Fruit fly (Drosophila melanogaster): ENCODE data around the gene CG10591.
A peak's percentile ranks its signal among the peaks of the same experiment; 100 is the strongest.

CG10591 gene

dm6 chr3L:5554377-5554776, 45.1 kb downstream of the CG10591 start (continued):
- TF ChIP-seq CG17186 (GFP tag; optimal IDR thresholded peaks at IDR 0.05) (no peak), Hsf (GFP tag; optimal IDR thresholded peaks at IDR 0.05) (peak; percentile 14), CG2712 (tag; optimal IDR thresholded peaks at IDR 0.05) (peak; percentile 55), Xbp1 (GFP tag; optimal IDR thresholded peaks at IDR 0.05) (peak; percentile 50), CG3726 (GFP tag; IDR thresholded peaks at IDR 0.05) (no peak), Abd-B (GFP tag; optimal IDR thresholded peaks at IDR 0.05) (peak; percentile 65), org-1 (GFP tag; optimal IDR thresholded peaks at IDR 0.05) (no peak), Six4 (GFP tag; optimal IDR thresholded peaks at IDR 0.05) (no peak), CG8944 (GFP tag; optimal IDR thresholded peaks at IDR 0.05) (no peak), sob (GFP tag; IDR thresholded peaks at IDR 0.05) (peak; percentile 78), CG3163 (GFP tag; optimal IDR thresholded peaks at IDR 0.05) (no peak), CG2889 (GFP tag; IDR thresholded peaks at IDR 0.05) (0 out of 3 replicates have a peak, but pooled peaks have one; percentile 5), maf-S (GFP tag; optimal IDR thresholded peaks at IDR 0.05) (no peak), Mad (GFP tag; optimal IDR thresholded peaks at IDR 0.05) (no peak), sisA (GFP tag; IDR thresholded peaks at IDR 0.05) (no peak; the same call in 1 of the 2 replicates), Rx (GFP tag; IDR thresholded peaks at IDR 0.05) (no peak), exex (tag; optimal IDR thresholded peaks at IDR 0.05) (no peak), jumu (GFP tag; optimal IDR thresholded peaks at IDR 0.05) (no peak), Dip2 (GFP tag; IDR thresholded peaks at IDR 0.05) (no peak), CG10959 (GFP tag; IDR thresholded peaks at IDR 0.05) (no peak), corto (GFP tag; optimal IDR thresholded peaks at IDR 0.05) (no peak), sim (GFP tag; IDR thresholded peaks at IDR 0.05) (no peak), z (GFP tag; IDR thresholded peaks at IDR 0.05) (no peak), BEAF-32 (GFP tag; optimal IDR thresholded peaks at IDR 0.05) (no peak), C15 (GFP tag; IDR thresholded peaks at IDR 0.05) (0 out of 3 replicates have a peak, but pooled peaks have one; percentile 35), chinmo (GFP tag; IDR thresholded peaks at IDR 0.05; ENCODE audit: partially characterized antibody) (peak; percentile 56; the same call in 1 of the 4 replicates), bbx (GFP tag; IDR thresholded peaks at IDR 0.05; ENCODE audit: partially characterized antibody) (no peak), Hr51 (GFP tag; optimal IDR thresholded peaks at IDR 0.05) (no peak), ash1 (GFP tag; optimal IDR thresholded peaks at IDR 0.05) (no peak), ham (GFP tag; IDR thresholded peaks at IDR 0.05) (no peak), CG13775 (GFP tag; optimal IDR thresholded peaks at IDR 0.05) (no peak), CG6689 (GFP tag; IDR thresholded peaks at IDR 0.05) (peak; percentile 62; the same call in 1 of the 2 replicates), Sin3A (optimal IDR thresholded peaks at IDR 0.05) (no peak), h (optimal IDR thresholded peaks at IDR 0.05) (no peak), CG9215 (GFP tag; IDR thresholded peaks at IDR 0.05) (no peak; the same call in 1 of the 2 replicates), B-H1 (GFP tag; IDR thresholded peaks at IDR 0.05) (no peak; the same call in 2 of the 3 replicates), slou (GFP tag; optimal IDR thresholded peaks at IDR 0.05) (no peak), ro (GFP tag; IDR thresholded peaks at IDR 0.05) (no peak), Xrp1 (GFP tag; IDR thresholded peaks at IDR 0.05) (peak; percentile 62; the same call in 1 of the 2 replicates), CG13424 (tag; optimal IDR thresholded peaks at IDR 0.05) (peak; percentile 57), peb (GFP tag; IDR thresholded peaks at IDR 0.05) (no peak), Atf3 (GFP tag; optimal IDR thresholded peaks at IDR 0.05) (no peak), Gug (GFP tag; IDR thresholded peaks at IDR 0.05) (peak; percentile 57; the same call in 1 of the 4 replicates), Dbx (GFP tag; IDR thresholded peaks at IDR 0.05) (peak; percentile 81; the same call in 2 of the 3 replicates), Atf-2 (GFP tag; optimal IDR thresholded peaks at IDR 0.05) (no peak), NFAT (GFP tag; IDR thresholded peaks at IDR 0.05) (peak; percentile 38; the same call in 1 of the 2 replicates), H15 (GFP tag; IDR thresholded peaks at IDR 0.05) (peak; percentile 67; the same call in 1 of the 3 replicates), cad (GFP tag; optimal IDR thresholded peaks at IDR 0.05) (no peak), CG9876 (GFP tag; optimal IDR thresholded peaks at IDR 0.05) (no peak), dm (GFP tag; optimal IDR thresholded peaks at IDR 0.05) (no peak), cato (GFP tag; optimal IDR thresholded peaks at IDR 0.05; ENCODE audit: borderline replicate concordance) (no peak), CG17802 (tag; optimal IDR thresholded peaks at IDR 0.05) (no peak), en (GFP tag; optimal IDR thresholded peaks at IDR 0.05) (no peak)
